Fruit fly (Drosophila melanogaster): ENCODE results near the gene pch2.

Gene pch2

dm6 chr3R:8562484-8562886 is 921 bp upstream of the pch2 start, which contains the start of the genes mRpS18A and CG31460 (continued):
- TF ChIP-seq abd-A (tag; optimal IDR thresholded peaks at IDR 0.05) (no peak), CG8281 (tag; optimal IDR thresholded peaks at IDR 0.05) (no peak), CG10654 (GFP tag; optimal IDR thresholded peaks at IDR 0.05) (no peak), CG9609 (GFP tag; optimal IDR thresholded peaks at IDR 0.05) (peak; percentile 8), Bdp1 (GFP tag; optimal IDR thresholded peaks at IDR 0.05) (no peak), CG30020 (tag; optimal IDR thresholded peaks at IDR 0.05) (peak; percentile 14), CG9727 (GFP tag; optimal IDR thresholded peaks at IDR 0.05) (no peak), Opbp (GFP tag; IDR thresholded peaks at IDR 0.05; ENCODE audit: partially characterized antibody) (peak; percentile 9; the same call in 1 of the 3 replicates), fd102C (GFP tag; optimal IDR thresholded peaks at IDR 0.05) (no peak), amos (GFP tag; IDR thresholded peaks at IDR 0.05; ENCODE audit: partially characterized antibody) (peak; percentile 65), Mrtf (GFP tag; IDR thresholded peaks at IDR 0.05) (no peak), psq (GFP tag; optimal IDR thresholded peaks at IDR 0.05) (no peak), wdn (GFP tag; IDR thresholded peaks at IDR 0.05) (no peak), stwl (tag; optimal IDR thresholded peaks at IDR 0.05) (peak; percentile 68), CG6654 (GFP tag; optimal IDR thresholded peaks at IDR 0.05) (no peak), Optix (GFP tag; IDR thresholded peaks at IDR 0.05) (no peak), tup (GFP tag; optimal IDR thresholded peaks at IDR 0.05) (no peak), ato (GFP tag; IDR thresholded peaks at IDR 0.05; ENCODE audit: partially characterized antibody) (no peak), CG11504 (tag; optimal IDR thresholded peaks at IDR 0.05) (peak; percentile 7), CG1832 (GFP tag; optimal IDR thresholded peaks at IDR 0.05) (no peak), en (GFP tag; optimal IDR thresholded peaks at IDR 0.05) (no peak), CoRest (tag; optimal IDR thresholded peaks at IDR 0.05) (peak; percentile 22), CG10959 (GFP tag; IDR thresholded peaks at IDR 0.05) (no peak), dmrt99B (tag; optimal IDR thresholded peaks at IDR 0.05) (no peak), CG30403 (GFP tag; optimal IDR thresholded peaks at IDR 0.05) (peak; percentile 10), sr (GFP tag; IDR thresholded peaks at IDR 0.05) (no peak), hkb (optimal IDR thresholded peaks at IDR 0.05) (no peak), hkb (GFP tag; IDR thresholded peaks at IDR 0.05) (no peak), CG4617 (GFP tag; optimal IDR thresholded peaks at IDR 0.05; ENCODE audit: borderline replicate concordance) (peak; percentile 52), lilli (GFP tag; optimal IDR thresholded peaks at IDR 0.05) (peak; percentile 33), Aef1 (GFP tag; IDR thresholded peaks at IDR 0.05) (0 out of 3 replicates have a peak, but pooled peaks have one; percentile 14), CG2116 (GFP tag; optimal IDR thresholded peaks at IDR 0.05) (peak; percentile 61), Gsc (GFP tag; IDR thresholded peaks at IDR 0.05) (no peak), CG32772 (GFP tag; IDR thresholded peaks at IDR 0.05) (no peak), Drgx (GFP tag; IDR thresholded peaks at IDR 0.05) (no peak), ems (GFP tag; optimal IDR thresholded peaks at IDR 0.05) (no peak), Poxn (GFP tag; IDR thresholded peaks at IDR 0.05) (no peak)

- TF ChIP-seq eve (GFP tag; optimal IDR thresholded peaks at IDR 0.05) (no peak), Xbp1 (GFP tag; optimal IDR thresholded peaks at IDR 0.05) (no peak), CG11398 (GFP tag; optimal IDR thresholded peaks at IDR 0.05) (no peak), CG2129 (GFP tag; IDR thresholded peaks at IDR 0.05; ENCODE audit: partially characterized antibody) (no peak), CG13894 (tag; optimal IDR thresholded peaks at IDR 0.05) (no peak), Gsc (GFP tag; IDR thresholded peaks at IDR 0.05) (no peak), CG10959 (GFP tag; IDR thresholded peaks at IDR 0.05) (no peak), Deaf1 (tag; optimal IDR thresholded peaks at IDR 0.05) (no peak), crol (GFP tag; IDR thresholded peaks at IDR 0.05) (no peak), odd (GFP tag; optimal IDR thresholded peaks at IDR 0.05) (no peak), tap (tag; optimal IDR thresholded peaks at IDR 0.05) (no peak), Fer2 (tag; optimal IDR thresholded peaks at IDR 0.05) (no peak), NC2α (GFP tag; optimal IDR thresholded peaks at IDR 0.05) (no peak), CG6813 (GFP tag; optimal IDR thresholded peaks at IDR 0.05) (no peak), hkb (optimal IDR thresholded peaks at IDR 0.05) (no peak), hkb (GFP tag; IDR thresholded peaks at IDR 0.05) (no peak)
Measured at dm6 chr3R:8552308-8552707, 9.3 kb downstream of the pch2 start, which contains the start of gene Or85d. Or85d (plus strand) TSS chr3R:8552608.

All from whole organism, embryonic.